Worm (Caenorhabditis elegans) whole organism, L4/young adult: ENCODE data around the gene R13A5.10.

Experiments used
- dao-5 ChIP-seq: sonication (generic microtip); optimal IDR thresholded peaks from 2 replicates; lab custom pipeline; 2016; ENCODE audit warnings: missing genotype, missing genetic modification characterization, moderate library complexity, missing compliant biosample characterization
- him-1 ChIP-seq: sonication (generic microtip); optimal IDR thresholded peaks from 2 replicates; lab custom pipeline; 2016; ENCODE audit warnings: missing genotype, missing genetic modification reagents, missing genetic modification characterization, missing compliant biosample characterization

DNA sequence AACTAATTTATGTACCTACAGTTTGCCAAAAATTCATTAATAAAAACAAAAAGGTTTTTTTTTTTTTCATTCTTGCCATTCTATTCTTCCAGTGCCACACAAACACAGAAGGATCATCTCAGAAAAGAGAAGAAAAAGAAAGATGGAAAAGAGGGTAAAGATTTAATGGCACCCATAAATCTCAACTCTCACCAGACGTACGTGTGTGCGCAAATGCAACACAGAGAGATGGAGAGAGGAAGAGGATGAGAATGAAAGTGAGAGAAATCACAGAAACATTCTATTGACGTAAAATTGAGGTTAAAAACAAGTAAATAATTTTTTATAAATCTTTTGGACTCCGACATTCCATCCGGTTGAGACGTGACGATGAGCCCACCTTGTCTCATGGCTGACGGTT, 38.6 kb downstream of the R13A5.10 start:
- no peak for TF ChIP-seq dao-5
- no peak for TF ChIP-seq him-1 (tag; lab: Kevin White, UChicago)
